Worm (Caenorhabditis elegans) whole organism, midembryonic: ENCODE data around the gene W06A7.4.

Experiments used
- T22C8.4 ChIP-seq: fragments of 200-800 bp; sonication (Bioruptor generic); IDR thresholded peaks from 2 replicates; pipeline ENCODE4 v1.3.6; 2022; ENCODE audit warnings: missing genetic modification characterization, missing compliant biosample characterization
- cog-1 ChIP-seq: sonication (generic microtip); optimal IDR thresholded peaks from 2 replicates; lab custom pipeline; 2016; ENCODE audit warnings: missing genetic modification characterization, missing compliant biosample characterization
- flt-1 ChIP-seq: fragments of 200-800 bp; sonication (Bioruptor generic); IDR thresholded peaks from 2 replicates; pipeline ENCODE4 v1.3.6; 2022; ENCODE audit warnings: missing genetic modification characterization, missing compliant biosample characterization
- klf-2 ChIP-seq: fragments of 200-800 bp; sonication (Bioruptor generic); conservative IDR thresholded peaks from 2 replicates; pipeline ENCODE4 v1.3.6; 2022; ENCODE audit warnings: missing genetic modification reagents, missing genetic modification characterization, missing compliant biosample characterization
- med-1 ChIP-seq: sonication (generic microtip); optimal IDR thresholded peaks from 2 replicates; lab custom pipeline; 2017; ENCODE audit warnings: missing genetic modification characterization, mild to moderate bottlenecking, missing compliant biosample characterization, antibody characterized with exemption, missing genetic modification reagents; ENCODE audit not compliant: insufficient read depth
- tab-1 ChIP-seq: fragments of 200-800 bp; sonication (Bioruptor generic); IDR thresholded peaks from 2 replicates; pipeline ENCODE4 v1.3.6; 2022; ENCODE audit warnings: missing genetic modification characterization, missing compliant biosample characterization
- ztf-23 ChIP-seq: fragments of 200-800 bp; sonication (Bioruptor generic); IDR thresholded peaks from 2 replicates; pipeline ENCODE4 v1.3.6; 2022; ENCODE audit warnings: missing genetic modification reagents, missing genetic modification characterization, missing compliant biosample characterization
- ztf-29 ChIP-seq: fragments of 200-800 bp; sonication (Bioruptor generic); IDR thresholded peaks from 2 replicates; pipeline ENCODE4 v1.3.6; 2022; ENCODE audit warnings: missing genetic modification reagents, missing genetic modification characterization, missing compliant biosample characterization

DNA sequence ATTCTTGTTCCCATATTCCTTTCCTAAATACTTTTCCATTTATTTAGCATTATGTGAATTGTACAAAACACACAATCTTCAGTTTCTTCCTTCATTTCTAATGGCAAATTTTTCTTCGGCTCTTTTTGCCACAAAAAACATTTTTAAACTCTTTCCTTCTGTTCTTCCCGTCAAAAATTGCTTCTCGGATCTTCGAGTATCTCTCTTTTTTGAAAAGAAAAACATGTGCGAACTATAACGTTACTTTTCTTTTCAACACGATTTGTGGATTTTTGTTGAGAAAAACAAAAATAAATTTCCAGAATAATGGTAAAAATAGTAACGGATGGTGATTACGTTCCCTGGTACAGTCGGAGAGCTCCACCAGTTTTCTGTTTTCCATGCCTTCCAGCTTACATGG, 2.7 kb upstream of the W06A7.4 start, which contains the start of gene W06A7.2:
- TF ChIP-seq cog-1 (tag; lab: Kevin White, UChicago) (no peak), klf-2 (GFP tag; lab: Robert Waterston, UW) (no peak), tab-1 (GFP tag; lab: Robert Waterston, UW) (no peak), flt-1 (GFP tag; lab: Robert Waterston, UW) (no peak), med-1 (GFP tag; lab: Kevin White, UChicago) (no peak), T22C8.4 (no peak), ztf-29 (GFP tag; lab: Robert Waterston, UW) (no peak), ztf-23 (GFP tag; lab: Robert Waterston, UW) (no peak)
